Fruit fly (Drosophila melanogaster): ENCODE data around the gene CG43208.

CG43208 gene

DNA sequence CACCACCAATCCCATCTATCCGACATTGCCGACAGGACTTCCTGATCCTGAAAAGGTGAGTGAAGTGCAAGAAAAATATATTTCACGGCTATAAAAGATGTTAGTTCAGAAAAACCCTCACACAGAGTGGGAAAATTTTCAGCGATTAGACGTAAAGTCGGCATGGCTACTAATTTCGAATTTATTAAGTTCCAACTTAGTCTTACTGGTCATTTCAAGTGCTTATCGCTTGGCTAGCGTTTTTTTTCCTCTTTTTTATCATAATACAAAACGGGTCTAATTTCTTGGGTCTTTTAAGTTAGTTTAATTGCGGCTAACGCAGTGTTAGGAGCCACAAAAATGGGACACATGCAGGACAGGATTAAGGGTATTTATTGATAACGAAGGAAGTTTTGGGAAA lies at the start of gene CG43208:
CG43208 (plus strand) TSS at position 301 of the 400 bp plus-strand sequence.
- TF ChIP-seq Ets96B (tag; optimal IDR thresholded peaks at IDR 0.05) (no peak), CG15336 (GFP tag; IDR thresholded peaks at IDR 0.05) (no peak), achi (GFP tag; optimal IDR thresholded peaks at IDR 0.05) (no peak), lz (GFP tag; optimal IDR thresholded peaks at IDR 0.05) (no peak), CG4318 (GFP tag; optimal IDR thresholded peaks at IDR 0.05) (no peak), net (GFP tag; optimal IDR thresholded peaks at IDR 0.05) (no peak), Eip78C (GFP tag) (no peak), vri (GFP tag; optimal IDR thresholded peaks at IDR 0.05) (no peak), spab (GFP tag; optimal IDR thresholded peaks at IDR 0.05) (no peak), acj6 (GFP tag; optimal IDR thresholded peaks at IDR 0.05) (no peak), fd85E (GFP tag; optimal IDR thresholded peaks at IDR 0.05) (no peak), Met (GFP tag; optimal IDR thresholded peaks at IDR 0.05) (no peak), Blimp-1 (GFP tag; optimal IDR thresholded peaks at IDR 0.05) (no peak), pdm3 (GFP tag; optimal IDR thresholded peaks at IDR 0.05) (no peak)

DNA sequence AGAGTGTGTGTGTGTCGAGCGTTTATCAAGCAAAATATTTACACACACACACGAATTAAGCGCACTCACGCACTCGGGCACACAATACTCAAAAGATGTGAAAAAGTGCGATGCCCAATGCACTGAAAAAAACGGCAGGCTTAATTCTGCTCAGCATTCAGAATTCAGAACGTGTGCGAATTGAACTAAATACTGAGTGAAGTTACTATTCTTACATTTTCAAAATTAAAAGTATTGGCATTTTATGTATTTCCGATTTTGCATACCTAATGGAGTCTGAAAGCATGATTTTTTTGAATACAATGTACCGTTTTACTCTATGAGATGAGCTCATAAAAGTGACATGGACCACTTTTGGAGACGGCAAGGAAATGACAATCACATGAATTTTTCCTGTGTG lies 46.1 kb upstream of the CG43208 start:
- TF ChIP-seq CG15336 (GFP tag; IDR thresholded peaks at IDR 0.05) (0 out of 2 replicates have a peak, but pooled peaks have one; percentile 8), CG8119 (GFP tag; IDR thresholded peaks at IDR 0.05) (no peak), fd85E (GFP tag; optimal IDR thresholded peaks at IDR 0.05) (no peak)

DNA sequence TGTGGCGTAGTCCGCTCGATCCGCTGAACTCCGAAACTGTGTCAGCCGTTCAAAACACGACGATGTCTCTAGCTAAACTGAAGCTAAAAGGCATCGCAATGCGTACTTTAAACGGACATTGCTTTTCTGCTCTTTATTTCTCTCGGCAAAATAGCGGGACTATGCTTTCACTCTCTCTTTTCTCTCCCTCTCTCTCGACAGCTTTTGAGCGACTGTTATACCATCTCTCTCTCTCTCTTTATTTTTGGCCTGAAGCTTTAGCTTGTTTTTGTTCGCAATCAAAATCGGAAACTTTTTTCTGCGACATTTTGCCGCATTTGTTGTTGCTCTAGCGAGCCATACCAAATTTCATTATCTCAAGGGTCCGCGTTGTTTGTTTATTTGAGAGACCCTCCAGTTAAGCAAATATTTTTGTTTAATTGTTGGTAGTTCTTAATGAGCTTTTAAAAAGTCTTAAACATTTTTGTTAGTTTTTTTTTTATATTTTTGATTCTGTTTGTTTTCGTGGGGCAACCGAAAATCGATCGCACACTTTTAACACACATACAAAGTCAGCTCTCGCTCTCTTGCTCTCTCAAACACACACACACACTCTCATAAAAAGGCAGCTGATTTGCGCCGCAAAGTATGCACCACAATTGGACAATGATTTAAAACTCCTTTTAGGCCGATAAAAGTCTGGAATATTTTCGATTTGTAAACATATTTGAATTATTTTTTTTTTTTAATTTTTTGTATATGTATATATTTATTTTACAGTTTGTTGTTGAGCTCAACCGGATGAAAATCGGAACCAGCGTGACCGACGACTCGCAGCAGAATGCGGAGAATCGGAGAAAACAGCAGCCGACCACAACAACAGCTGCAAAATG lies 44.3 kb upstream of the CG43208 start, which contains the start of gene Ace:
Ace (minus strand) TSS at position 822 of the 872 bp plus-strand sequence.
- no peak for TF ChIP-seq CG6163 (GFP tag; IDR thresholded peaks at IDR 0.05)
- peak; percentile 72 for TF ChIP-seq Eip78C (GFP tag)
- peak; percentile 55 for TF ChIP-seq fkh (GFP tag; optimal IDR thresholded peaks at IDR 0.05)

dm6 chr3R:13260114-13260673 lies 43.0 kb upstream of the CG43208 start, which contains the start of gene CG11686:
CG11686 (plus strand) TSS chr3R:13260356.
- TF ChIP-seq Sox14 (GFP tag; optimal IDR thresholded peaks at IDR 0.05) (peak; percentile 1), CG1621 (tag; optimal IDR thresholded peaks at IDR 0.05) (peak; percentile 1), Sox102F (GFP tag; optimal IDR thresholded peaks at IDR 0.05) (peak; percentile 51), esn (GFP tag; optimal IDR thresholded peaks at IDR 0.05) (peak; percentile 16), CG6163 (GFP tag; IDR thresholded peaks at IDR 0.05) (peak; percentile 29; the same call in 1 of the 3 replicates), svp (GFP tag) (peak; percentile 92), net (GFP tag; optimal IDR thresholded peaks at IDR 0.05) (no peak), fkh (GFP tag; optimal IDR thresholded peaks at IDR 0.05) (peak; percentile 70), Eip78C (GFP tag) (peak; percentile 71), Met (GFP tag; optimal IDR thresholded peaks at IDR 0.05) (peak; percentile 15), dsx (GFP tag; optimal IDR thresholded peaks at IDR 0.05; ENCODE audit: poor library complexity, severe bottlenecking) (no peak), CG15336 (GFP tag; IDR thresholded peaks at IDR 0.05) (peak; percentile 56; the same call in 1 of the 2 replicates), vri (GFP tag; optimal IDR thresholded peaks at IDR 0.05) (peak; percentile 26), CG16779 (tag; optimal IDR thresholded peaks at IDR 0.05) (no peak), CG8632 (GFP tag; optimal IDR thresholded peaks at IDR 0.05) (peak; percentile 6), fd85E (GFP tag; optimal IDR thresholded peaks at IDR 0.05) (no peak), eg (GFP tag; IDR thresholded peaks at IDR 0.05) (peak; percentile 51; the same call in 1 of the 3 replicates), CG34406 (GFP tag; optimal IDR thresholded peaks at IDR 0.05) (peak; percentile 8)

dm6 chr3R:13261706-13262105 lies 41.5 kb upstream of the CG43208 start:
- TF ChIP-seq Gug (GFP tag; IDR thresholded peaks at IDR 0.05) (no peak), Smox (GFP tag; optimal IDR thresholded peaks at IDR 0.05) (no peak), CG11762 (GFP tag; optimal IDR thresholded peaks at IDR 0.05; ENCODE audit: insufficient read depth) (no peak), CG15336 (GFP tag; IDR thresholded peaks at IDR 0.05) (no peak), CG1621 (tag; optimal IDR thresholded peaks at IDR 0.05) (no peak), net (GFP tag; optimal IDR thresholded peaks at IDR 0.05) (no peak), CG6854 (GFP tag; optimal IDR thresholded peaks at IDR 0.05) (no peak)
